Worm (Caenorhabditis elegans): ENCODE measurements around the gene acr-7.

- TF ChIP-seq npax-4 (tag; optimal IDR thresholded peaks at IDR 0.05), result no peak
- TF ChIP-seq K02D7.2 (tag; optimal IDR thresholded peaks at IDR 0.05), result no peak
- TF ChIP-seq rnt-1 (tag; optimal IDR thresholded peaks at IDR 0.05), result no peak
- TF ChIP-seq pha-4 (tag; optimal IDR thresholded peaks at IDR 0.05), result no peak
Observed at ce11 chrII:7845571-7846236, 3.9 kb downstream of the acr-7 start, which contains the start of gene T09A5.4.
